Fruit fly (Drosophila melanogaster) whole organism, prepupa: ENCODE measurements around the gene CalpC.

Experiments
- CG6808 ChIP-seq: fragments of 200-800 bp; sonication (Bioruptor generic); optimal IDR thresholded peaks from 3 replicates; lab custom pipeline; 2017; ENCODE audit warnings: missing biosample characterization, missing genetic modification characterization, mild to moderate bottlenecking, moderate library complexity, missing genetic modification reagents
- CG9139 ChIP-seq: fragments of 200-800 bp; sonication (Bioruptor generic); optimal IDR thresholded peaks from 3 replicates; lab custom pipeline; 2017; ENCODE audit warnings: missing biosample characterization, mild to moderate bottlenecking, missing genetic modification characterization

dm6 chrX:16361306-16361705 is 35.7 kb downstream of the CalpC start, which contains the start of gene nonA:
- TF ChIP-seq CG9139 (GFP tag; lab: Kevin White, UChicago) (no peak), CG6808 (GFP tag; lab: Kevin White, UChicago) (no peak)
